Worm (Caenorhabditis elegans) whole organism, L3 larva: ENCODE measurements around the gene gst-17.
A peak's percentile ranks its signal among the peaks of the same experiment; 100 is the strongest.

Experiments
- R02D3.7 ChIP-seq: fragments of 150-350 bp; optimal IDR thresholded peaks from 2 replicates; lab custom pipeline; 2014; ENCODE audit warnings: missing biosample characterization, missing genetic modification characterization
- aly-2 ChIP-seq: fragments of 150-350 bp; optimal IDR thresholded peaks from 2 replicates; lab custom pipeline; 2014; ENCODE audit warnings: missing biosample characterization, missing genetic modification characterization
- ama-1 ChIP-seq: fragments of 150-350 bp; optimal IDR thresholded peaks from 2 replicates; lab custom pipeline; 2018
- ceh-16 ChIP-seq: sonication (generic microtip); optimal IDR thresholded peaks from 2 replicates; lab custom pipeline; 2017; ENCODE audit warnings: missing biosample characterization, missing genetic modification characterization
- ceh-28 ChIP-seq: fragments of 150-350 bp; optimal IDR thresholded peaks from 2 replicates; lab custom pipeline; 2014; ENCODE audit warnings: missing biosample characterization, missing genetic modification reagents, missing genetic modification characterization
- ceh-82 ChIP-seq: fragments of 150-350 bp; optimal IDR thresholded peaks from 2 replicates; lab custom pipeline; 2014; ENCODE audit warnings: missing biosample characterization, missing genetic modification characterization
- daf-12 ChIP-seq: fragments of 150-350 bp; optimal IDR thresholded peaks from 2 replicates; lab custom pipeline; 2014; ENCODE audit warnings: missing biosample characterization, missing genetic modification reagents, missing genetic modification characterization
- egl-27 ChIP-seq: sonication (generic microtip); optimal IDR thresholded peaks from 4 replicates; lab custom pipeline; 2017; ENCODE audit warnings: missing biosample characterization, missing genetic modification reagents, missing genetic modification characterization
- egl-5 ChIP-seq: fragments of 150-350 bp; optimal IDR thresholded peaks from 2 replicates; lab custom pipeline; 2017; ENCODE audit warnings: missing biosample characterization, missing genetic modification reagents, missing genetic modification characterization, inconsistent platforms
- elt-1 ChIP-seq: fragments of 150-350 bp; optimal IDR thresholded peaks from 2 replicates; lab custom pipeline; 2014; ENCODE audit warnings: missing biosample characterization, missing genetic modification characterization
- elt-2 ChIP-seq: sonication (generic microtip); optimal IDR thresholded peaks from 2 replicates; lab custom pipeline; 2016; ENCODE audit warnings: missing genetic modification reagents, mild to moderate bottlenecking, missing genetic modification characterization, missing compliant biosample characterization
- elt-3 ChIP-seq, 3 experiments: fragments of 150-350 bp in 1 of 3; sonication (generic microtip) in 2 of 3; optimal IDR thresholded peaks; 2 replicates in 2 of 3; 4 replicates in 1 of 3; lab custom pipeline; 2014 to 2017; ENCODE audit warnings: missing biosample characterization in 3 of 3, missing genetic modification characterization in 3 of 3
- eor-1 ChIP-seq, 2 experiments: fragments of 150-350 bp; optimal IDR thresholded peaks; 2 replicates each; lab custom pipeline; 2014 to 2018; ENCODE audit warnings: missing biosample characterization in 2 of 2, missing genetic modification characterization in 2 of 2
- fos-1 ChIP-seq: fragments of 150-350 bp; optimal IDR thresholded peaks from 2 replicates; lab custom pipeline; 2014; ENCODE audit warnings: missing biosample characterization, missing genetic modification characterization
- hmg-11 ChIP-seq: sonication (generic microtip); optimal IDR thresholded peaks from 2 replicates; lab custom pipeline; 2016; ENCODE audit warnings: missing genetic modification characterization, missing compliant biosample characterization
- jun-1 ChIP-seq: fragments of 150-350 bp; optimal IDR thresholded peaks from 2 replicates; lab custom pipeline; 2014; ENCODE audit warnings: missing biosample characterization, missing genetic modification reagents, missing genetic modification characterization
- lin-39 ChIP-seq: fragments of 150-350 bp; optimal IDR thresholded peaks from 2 replicates; lab custom pipeline; 2018; ENCODE audit warnings: missing biosample characterization, missing genetic modification reagents, missing genetic modification characterization
- lsy-12 ChIP-seq: sonication (generic microtip); optimal IDR thresholded peaks from 2 replicates; lab custom pipeline; 2016; ENCODE audit warnings: mild to moderate bottlenecking, missing genetic modification characterization, missing compliant biosample characterization
- mml-1 ChIP-seq: fragments of 150-350 bp; sonication (generic microtip); optimal IDR thresholded peaks from 3 replicates; lab custom pipeline; 2014; ENCODE audit warnings: missing biosample characterization, missing genetic modification characterization
- nfya-1 ChIP-seq: sonication (generic microtip); optimal IDR thresholded peaks from 2 replicates; lab custom pipeline; 2017; ENCODE audit warnings: missing genetic modification characterization, mild to moderate bottlenecking, missing compliant biosample characterization, antibody characterized with exemption, moderate library complexity; ENCODE audit not compliant: insufficient read depth
- nhr-12 ChIP-seq: fragments of 150-350 bp; optimal IDR thresholded peaks from 2 replicates; lab custom pipeline; 2014; ENCODE audit warnings: missing biosample characterization, missing genetic modification characterization
- nhr-23 ChIP-seq: fragments of 150-350 bp; optimal IDR thresholded peaks from 2 replicates; lab custom pipeline; 2014; ENCODE audit warnings: missing biosample characterization, missing genetic modification reagents, missing genetic modification characterization
- nhr-237 ChIP-seq: fragments of 150-350 bp; optimal IDR thresholded peaks from 2 replicates; lab custom pipeline; 2014; ENCODE audit warnings: missing biosample characterization, missing genetic modification characterization
- nhr-25 ChIP-seq: sonication (generic microtip); optimal IDR thresholded peaks from 2 replicates; lab custom pipeline; 2017; ENCODE audit warnings: missing biosample characterization, missing genetic modification characterization
- nhr-28 ChIP-seq: fragments of 150-350 bp; optimal IDR thresholded peaks from 2 replicates; lab custom pipeline; 2014; ENCODE audit warnings: missing biosample characterization, missing genetic modification characterization
- nhr-43 ChIP-seq: sonication (generic microtip); optimal IDR thresholded peaks from 2 replicates; lab custom pipeline; 2016; ENCODE audit warnings: mild to moderate bottlenecking, missing genetic modification characterization, missing compliant biosample characterization; ENCODE audit not compliant: poor library complexity, severe bottlenecking
- nhr-67 ChIP-seq: fragments of 150-350 bp; optimal IDR thresholded peaks from 2 replicates; lab custom pipeline; 2014; ENCODE audit warnings: missing biosample characterization, missing genetic modification characterization
- nhr-76 ChIP-seq: fragments of 150-350 bp; sonication (generic microtip); optimal IDR thresholded peaks from 5 replicates; lab custom pipeline; 2014; ENCODE audit warnings: missing biosample characterization, missing genetic modification characterization
- pha-4 ChIP-seq: fragments of 150-350 bp; optimal IDR thresholded peaks from 2 replicates; lab custom pipeline; 2014; ENCODE audit warnings: missing biosample characterization, missing genetic modification reagents, missing genetic modification characterization
- pqm-1 ChIP-seq: fragments of 150-350 bp; optimal IDR thresholded peaks from 2 replicates; lab custom pipeline; 2017; ENCODE audit warnings: missing biosample characterization, missing genetic modification characterization, inconsistent platforms
- skn-1 ChIP-seq: fragments of 150-350 bp; optimal IDR thresholded peaks from 2 replicates; lab custom pipeline; 2014; ENCODE audit warnings: missing biosample characterization, missing genetic modification characterization
- snpc-4 ChIP-seq: fragments of 150-350 bp; optimal IDR thresholded peaks from 2 replicates; lab custom pipeline; 2014; ENCODE audit warnings: missing biosample characterization, missing genetic modification characterization
- tbx-2 ChIP-seq: sonication (generic microtip); optimal IDR thresholded peaks from 2 replicates; lab custom pipeline; 2016; ENCODE audit warnings: mild to moderate bottlenecking, missing genetic modification characterization, missing compliant biosample characterization
- unc-39 ChIP-seq: sonication (generic microtip); optimal IDR thresholded peaks from 4 replicates; lab custom pipeline; 2017; ENCODE audit warnings: missing biosample characterization, missing genetic modification characterization
- unc-62 ChIP-seq: fragments of 150-350 bp; sonication (generic microtip); optimal IDR thresholded peaks from 4 replicates; lab custom pipeline; 2014; ENCODE audit warnings: missing biosample characterization, missing genetic modification reagents, missing genetic modification characterization
- ztf-11 ChIP-seq: fragments of 150-350 bp; optimal IDR thresholded peaks from 2 replicates; lab custom pipeline; 2014; ENCODE audit warnings: missing biosample characterization, missing genetic modification characterization
- ztf-4 ChIP-seq: fragments of 150-350 bp; optimal IDR thresholded peaks from 2 replicates; lab custom pipeline; 2014; ENCODE audit warnings: missing biosample characterization, missing genetic modification characterization

The gst-17 gene

ce11 chrII:13637941-13638489 lies 7.4 kb upstream of the gst-17 start, which contains the start of gene phdh-1:
TSS of gene phdh-1 (minus strand) at chrII:13638480.
- peak; percentile 5 for TF ChIP-seq nhr-43 (tag; lab: Kevin White, UChicago)
- no peak for TF ChIP-seq lin-39 (tag; lab: Kevin White, UChicago)

ce11 chrII:13637464-13637863 lies 6.9 kb upstream of the gst-17 start:
- peak; percentile 27 for TF ChIP-seq ama-1 (lab: Kevin White, UChicago)
- no peak for TF ChIP-seq elt-1 (tag; lab: Kevin White, UChicago)
- no peak for TF ChIP-seq nhr-23
- no peak for TF ChIP-seq hmg-11 (tag; lab: Kevin White, UChicago)
- TF ChIP-seq ceh-82 (tag; lab: Kevin White, UChicago): no peak
- no peak for TF ChIP-seq daf-12

ce11 chrII:13636596-13636995 lies 6.0 kb upstream of the gst-17 start:
- no peak for TF ChIP-seq egl-5 (tag; lab: Kevin White, UChicago)
- peak; percentile 29 for TF ChIP-seq nhr-23
- peak; percentile 78 for TF ChIP-seq nhr-43 (tag; lab: Kevin White, UChicago)
- no peak for TF ChIP-seq hmg-11 (tag; lab: Kevin White, UChicago)

- TF ChIP-seq elt-1 (tag; lab: Kevin White, UChicago): peak; percentile 81
- no peak for TF ChIP-seq lin-39 (tag; lab: Kevin White, UChicago)
- peak; percentile 30 for TF ChIP-seq elt-2 (tag; lab: Kevin White, UChicago)
These were observed 1.6 kb upstream of the gst-17 start, which contains the start of gene tag-10 for ce11 chrII:13632238-13632637. TSS of gene tag-10 (plus strand) at chrII:13632584.

- TF ChIP-seq unc-62 (GFP tag; lab: Kevin White, UChicago) (no peak), pha-4 (tag; lab: Kevin White, UChicago) (peak; percentile 19), mml-1 (tag; lab: Kevin White, UChicago) (no peak)
- TF ChIP-seq, all 47 proteins: peak for 1
These were observed 3.6 kb downstream of the gst-17 start, which contains the start of gene gst-19 for ce11 chrII:13627001-13627400. TSS of gene gst-19 (minus strand) at chrII:13627145.

- TF ChIP-seq tbx-2 (tag; lab: Kevin White, UChicago) (no peak), skn-1 (tag; lab: Kevin White, UChicago) (peak; percentile 93), nhr-76 (tag; lab: Kevin White, UChicago) (no peak), unc-39 (tag; lab: Kevin White, UChicago) (no peak), pha-4 (tag; lab: Kevin White, UChicago) (no peak), ceh-28 (tag; lab: Kevin White, UChicago) (no peak), aly-2 (tag; lab: Kevin White, UChicago) (no peak), lsy-12 (tag; lab: Kevin White, UChicago) (no peak), daf-12 (no peak)
- TF ChIP-seq, all 47 proteins: peak for 1
These were observed 6.3 kb downstream of the gst-17 start, which contains the start of gene gst-16 for ce11 chrII:13624330-13624729. TSS of gene gst-16 (minus strand) at chrII:13624440.

- TF ChIP-seq skn-1 (tag; lab: Kevin White, UChicago) (no peak), ama-1 (lab: Kevin White, UChicago) (no peak), nhr-12 (tag; lab: Kevin White, UChicago) (no peak), elt-3 (tag; optimal IDR thresholded peaks at IDR 0.05; lab: Kevin White, UChicago) (no peak), fos-1 (tag; lab: Kevin White, UChicago) (no peak), snpc-4 (tag; lab: Kevin White, UChicago) (no peak), nhr-28 (tag; lab: Kevin White, UChicago) (no peak), tbx-2 (tag; lab: Kevin White, UChicago) (no peak), nhr-43 (tag; lab: Kevin White, UChicago) (peak; percentile 51), egl-27 (tag; lab: Kevin White, UChicago) (no peak), egl-5 (tag; lab: Kevin White, UChicago) (no peak), nhr-237 (tag; lab: Kevin White, UChicago) (no peak), nhr-25 (tag; lab: Kevin White, UChicago) (peak; percentile 29), elt-2 (tag; lab: Kevin White, UChicago) (no peak), ztf-11 (tag; lab: Kevin White, UChicago) (no peak), nfya-1 (tag; lab: Kevin White, UChicago) (no peak), jun-1 (no peak), aly-2 (tag; lab: Kevin White, UChicago) (no peak), nhr-23 (peak; percentile 60), ztf-4 (no peak), ceh-16 (tag; lab: Kevin White, UChicago) (no peak), hmg-11 (tag; lab: Kevin White, UChicago) (no peak), nhr-67 (tag; lab: Kevin White, UChicago) (no peak), eor-1 (tag; optimal IDR thresholded peaks at IDR 0.05; lab: Kevin White, UChicago) (no peak), pqm-1 (tag; lab: Kevin White, UChicago) (no peak), unc-62 (GFP tag; lab: Kevin White, UChicago) (no peak), R02D3.7 (tag; lab: Kevin White, UChicago) (no peak)
These were observed 12.8 kb downstream of the gst-17 start, which contains the start of gene gst-12 for ce11 chrII:13617808-13618207. TSS of gene gst-12 (minus strand) at chrII:13618061.
